Worm (Caenorhabditis elegans) whole organism, young adult: ENCODE results near the gene unc-22.
A peak's percentile ranks its signal among the peaks of the same experiment; 100 is the strongest.

Experiments used
- B0035.1 ChIP-seq: sonication (generic microtip); optimal IDR thresholded peaks from 2 replicates; lab custom pipeline; 2016; ENCODE audit warnings: missing genetic modification characterization, mild to moderate bottlenecking, missing compliant biosample characterization, missing genotype, missing genetic modification reagents
- F23B12.7 ChIP-seq: sonication (generic microtip); optimal IDR thresholded peaks from 2 replicates; lab custom pipeline; 2017; ENCODE audit warnings: missing genetic modification characterization, mild to moderate bottlenecking, missing compliant biosample characterization, antibody characterized with exemption, moderate library complexity; ENCODE audit not compliant: insufficient read depth
- F33H1.4 ChIP-seq: fragments of 200-800 bp; sonication (Bioruptor generic); IDR thresholded peaks from 2 replicates; pipeline ENCODE4 v1.3.6; 2022; ENCODE audit warnings: missing genetic modification reagents, missing genetic modification characterization, missing compliant biosample characterization
- K11D2.4 ChIP-seq: fragments of 200-800 bp; sonication (Bioruptor generic); IDR thresholded peaks from 2 replicates; pipeline ENCODE4 v1.3.6; 2022; ENCODE audit warnings: missing genetic modification reagents, missing genetic modification characterization, missing compliant biosample characterization
- K12H6.12 ChIP-seq: fragments of 200-800 bp; sonication (Bioruptor generic); optimal IDR thresholded peaks from 2 replicates; lab custom pipeline; 2018; ENCODE audit warnings: mild to moderate bottlenecking, missing genetic modification characterization, missing compliant biosample characterization
- Y79H2A.3 ChIP-seq: fragments of 200-800 bp; sonication (Bioruptor generic); conservative IDR thresholded peaks from 2 replicates; pipeline ENCODE4 v1.3.6; 2022; ENCODE audit warnings: missing genetic modification reagents, missing genetic modification characterization, missing compliant biosample characterization
- Y95B8A.8 ChIP-seq: fragments of 200-800 bp; sonication (Bioruptor generic); IDR thresholded peaks from 2 replicates; pipeline ENCODE4 v1.3.6; 2022; ENCODE audit warnings: missing genetic modification reagents, missing genetic modification characterization, missing compliant biosample characterization
- akir-1 ChIP-seq: fragments of 200-800 bp; sonication (Bioruptor generic); optimal IDR thresholded peaks from 2 replicates; lab custom pipeline; 2018; ENCODE audit warnings: mild to moderate bottlenecking, missing genetic modification characterization, moderate library complexity, missing compliant biosample characterization
- ama-1 ChIP-seq, 3 experiments: fragments of 150-350 bp in 1 of 3; sonication (generic microtip) in 2 of 3; optimal IDR thresholded peaks; 2 replicates each; lab custom pipeline; 2014 to 2018; ENCODE audit warnings: missing biosample characterization in 2 of 3, missing genetic modification characterization in 2 of 3, missing genetic modification reagents in 2 of 3
- aptf-2 ChIP-seq: fragments of 200-800 bp; sonication (Bioruptor generic); conservative IDR thresholded peaks from 2 replicates; pipeline ENCODE4 v1.3.6; 2022; ENCODE audit warnings: missing genetic modification reagents, missing genetic modification characterization, missing compliant biosample characterization
- bed-2 ChIP-seq: fragments of 200-800 bp; sonication (Bioruptor generic); IDR thresholded peaks from 2 replicates; pipeline ENCODE4 v1.3.6; 2022; ENCODE audit warnings: missing genetic modification reagents, missing genetic modification characterization, missing compliant biosample characterization
- ceh-79 ChIP-seq: sonication (generic microtip); optimal IDR thresholded peaks from 2 replicates; lab custom pipeline; 2017; ENCODE audit warnings: mild to moderate bottlenecking, missing genetic modification characterization, missing compliant biosample characterization
- dox-1 ChIP-seq: fragments of 200-800 bp; sonication (Bioruptor generic); IDR thresholded peaks from 2 replicates; pipeline ENCODE4 v1.3.6; 2022; ENCODE audit warnings: missing genetic modification reagents, missing genetic modification characterization, missing compliant biosample characterization
- efl-1 ChIP-seq: fragments of 150-350 bp; optimal IDR thresholded peaks from 2 replicates; lab custom pipeline; 2014; ENCODE audit warnings: missing biosample characterization, missing genetic modification reagents, missing genetic modification characterization
- ekl-4 ChIP-seq: fragments of 200-800 bp; sonication (Bioruptor generic); IDR thresholded peaks from 2 replicates; pipeline ENCODE4 v1.3.6; 2022; ENCODE audit warnings: missing genetic modification reagents, missing genetic modification characterization, missing compliant biosample characterization
- hlh-26 ChIP-seq: fragments of 200-800 bp; sonication (Bioruptor generic); conservative IDR thresholded peaks from 2 replicates; pipeline ENCODE4 v1.3.6; 2022; ENCODE audit warnings: missing genetic modification reagents, missing genetic modification characterization, missing compliant biosample characterization
- hmg-1.2 ChIP-seq: fragments of 200-800 bp; sonication (Bioruptor generic); IDR thresholded peaks from 2 replicates; pipeline ENCODE4 v1.3.6; 2022; ENCODE audit warnings: missing genetic modification reagents, missing genetic modification characterization, missing compliant biosample characterization
- hrde-1 ChIP-seq: sonication (generic microtip); optimal IDR thresholded peaks from 2 replicates; lab custom pipeline; 2016; ENCODE audit warnings: missing genetic modification characterization, mild to moderate bottlenecking, missing compliant biosample characterization, moderate library complexity, missing genotype, missing genetic modification reagents, borderline replicate concordance
- let-607 ChIP-seq, 2 experiments: fragments of 200-800 bp in 1 of 2; sonication (Bioruptor generic) in 1 of 2; sonication (generic microtip) in 1 of 2; optimal IDR thresholded peaks; 2 replicates each; lab custom pipeline; 2016 to 2018; ENCODE audit warnings: mild to moderate bottlenecking in 2 of 2, missing compliant biosample characterization in 2 of 2, missing genetic modification characterization in 2 of 2, moderate library complexity in 2 of 2, missing genotype in 1 of 2
- lin-35 ChIP-seq, 3 experiments: fragments of 150-350 bp in 2 of 3; sonication (generic microtip) in 1 of 3; optimal IDR thresholded peaks; 2 replicates each; lab custom pipeline; 2014 to 2018; ENCODE audit warnings: missing biosample characterization in 3 of 3, missing genetic modification characterization in 3 of 3, missing genetic modification reagents in 3 of 3
- lin-54 ChIP-seq: fragments of 200-800 bp; sonication (Bioruptor generic); optimal IDR thresholded peaks from 2 replicates; lab custom pipeline; 2018; ENCODE audit warnings: mild to moderate bottlenecking, missing genetic modification characterization, missing compliant biosample characterization
- lsl-1 ChIP-seq: fragments of 200-800 bp; sonication (Bioruptor generic); optimal IDR thresholded peaks from 2 replicates; lab custom pipeline; 2018; ENCODE audit warnings: mild to moderate bottlenecking, missing genetic modification characterization, moderate library complexity, missing compliant biosample characterization
- madf-6 ChIP-seq: fragments of 200-800 bp; sonication (Bioruptor generic); IDR thresholded peaks from 2 replicates; pipeline ENCODE4 v1.3.6; 2022; ENCODE audit warnings: missing genetic modification reagents, missing genetic modification characterization, missing compliant biosample characterization
- mcd-1 ChIP-seq: fragments of 200-800 bp; sonication (Bioruptor generic); IDR thresholded peaks from 2 replicates; pipeline ENCODE4 v1.3.6; 2022; ENCODE audit warnings: missing genetic modification reagents, missing genetic modification characterization, missing compliant biosample characterization
- nhr-27 ChIP-seq: fragments of 200-800 bp; sonication (Bioruptor generic); optimal IDR thresholded peaks from 2 replicates; lab custom pipeline; 2018; ENCODE audit warnings: mild to moderate bottlenecking, missing genetic modification characterization, moderate library complexity, missing compliant biosample characterization
- nhr-80 ChIP-seq: sonication (generic microtip); optimal IDR thresholded peaks from 2 replicates; lab custom pipeline; 2016; ENCODE audit warnings: missing genetic modification characterization, missing compliant biosample characterization
- pha-4 ChIP-seq: fragments of 150-350 bp; sonication (generic microtip); optimal IDR thresholded peaks from 2 replicates; lab custom pipeline; 2014; ENCODE audit warnings: missing biosample characterization, missing genetic modification reagents, missing genetic modification characterization
- sea-2 ChIP-seq: fragments of 200-800 bp; sonication (Bioruptor generic); IDR thresholded peaks from 2 replicates; pipeline ENCODE4 v1.3.6; 2022; ENCODE audit warnings: missing genetic modification characterization, missing compliant biosample characterization
- snpc-4 ChIP-seq, 5 experiments: fragments of 150-350 bp in 1 of 5; sonication (generic microtip) in 4 of 5; optimal IDR thresholded peaks; 2 replicates each; lab custom pipeline; 2014 to 2018; ENCODE audit warnings: missing genetic modification characterization in 5 of 5, missing biosample characterization in 3 of 5, antibody characterized with exemption in 2 of 5, mild to moderate bottlenecking in 2 of 5, missing compliant biosample characterization in 2 of 5, missing genotype in 2 of 5, moderate library complexity in 2 of 5, missing genetic modification reagents in 1 of 5
- tbp1 ChIP-seq: fragments of 200-800 bp; sonication (Bioruptor generic); optimal IDR thresholded peaks from 2 replicates; lab custom pipeline; 2018; ENCODE audit warnings: mild to moderate bottlenecking, missing genetic modification characterization, missing compliant biosample characterization
- tbx-9 ChIP-seq: sonication (generic microtip); optimal IDR thresholded peaks from 2 replicates; lab custom pipeline; 2016; ENCODE audit warnings: borderline replicate concordance, missing genetic modification characterization, inconsistent platforms, missing compliant biosample characterization
- xnd-1 ChIP-seq: sonication (generic microtip); optimal IDR thresholded peaks from 2 replicates; lab custom pipeline; 2016; ENCODE audit warnings: missing genotype, missing genetic modification reagents, missing genetic modification characterization, missing compliant biosample characterization
- zim-3 ChIP-seq: sonication (generic microtip); optimal IDR thresholded peaks from 2 replicates; lab custom pipeline; 2017; ENCODE audit warnings: mild to moderate bottlenecking, missing genetic modification characterization, moderate library complexity, missing compliant biosample characterization
- ztf-22 ChIP-seq: fragments of 200-800 bp; sonication (Bioruptor generic); optimal IDR thresholded peaks from 2 replicates; lab custom pipeline; 2018; ENCODE audit warnings: mild to moderate bottlenecking, missing genetic modification characterization, moderate library complexity, missing compliant biosample characterization
- ztf-3 ChIP-seq: fragments of 200-800 bp; sonication (Bioruptor generic); optimal IDR thresholded peaks from 2 replicates; lab custom pipeline; 2018; ENCODE audit warnings: mild to moderate bottlenecking, missing genetic modification characterization, missing compliant biosample characterization

unc-22 gene

ce11 chrIV:11952612-11953299, 58.1 kb downstream of the unc-22 start, which contains the start of gene gdh-1:
Gene gdh-1, plus strand, starts transcription at chrIV:11953249.
- peak; percentile 23 for TF ChIP-seq lsl-1 (GFP tag; lab: Kevin White, UChicago)
- no peak for TF ChIP-seq hrde-1 (tag; lab: Kevin White, UChicago)
- TF ChIP-seq K12H6.12 (tag; lab: Kevin White, UChicago): peak; percentile 6
- peak; percentile 55 for TF ChIP-seq dox-1 (GFP tag; lab: Robert Waterston, UW)
- TF ChIP-seq xnd-1 (tag; lab: Kevin White, UChicago): peak; percentile 1
- peak; percentile 41 for TF ChIP-seq madf-6
- no peak for TF ChIP-seq ceh-79 (tag; lab: Kevin White, UChicago)
- peak; percentile 32; the same call in 1 of the 2 replicates for TF ChIP-seq hmg-1.2
- no peak for TF ChIP-seq akir-1 (GFP tag; lab: Kevin White, UChicago)
- no peak for TF ChIP-seq F23B12.7 (tag; lab: Kevin White, UChicago)
- peak in 1 of 3 experiments; percentile 6 for TF ChIP-seq lin-35 (GFP tag; optimal IDR thresholded peaks at IDR 0.05; lab: Kevin White, UChicago)
- peak; percentile 18 for TF ChIP-seq ama-1 (optimal IDR thresholded peaks at IDR 0.05; lab: Kevin White, UChicago)
- TF ChIP-seq ama-1 (GFP tag; optimal IDR thresholded peaks at IDR 0.05; lab: Kevin White, UChicago): no peak
- peak; percentile 53 for TF ChIP-seq lin-54 (GFP tag; lab: Kevin White, UChicago)
- TF ChIP-seq mcd-1: no peak
- peak; percentile 48 for TF ChIP-seq efl-1 (GFP tag; lab: Kevin White, UChicago)
- TF ChIP-seq F33H1.4 (GFP tag; lab: Robert Waterston, UW): peak; percentile 28; the same call in 1 of the 2 replicates
- TF ChIP-seq nhr-80 (tag; lab: Kevin White, UChicago): peak; percentile 63
- TF ChIP-seq tbx-9 (tag; lab: Kevin White, UChicago): no peak
- TF ChIP-seq ekl-4 (GFP tag; lab: Robert Waterston, UW): no peak
- peak; percentile 23 for TF ChIP-seq tbp1 (GFP tag; lab: Kevin White, UChicago)
- no peak for TF ChIP-seq K11D2.4 (GFP tag; lab: Robert Waterston, UW)
- no peak for TF ChIP-seq aptf-2
- no peak for TF ChIP-seq Y79H2A.3 (GFP tag; lab: Robert Waterston, UW)
- no peak for TF ChIP-seq let-607 (tag; optimal IDR thresholded peaks at IDR 0.05; lab: Kevin White, UChicago)
- TF ChIP-seq, all 124 proteins: peak for 13

- TF ChIP-seq hlh-26 (GFP tag; lab: Robert Waterston, UW) (no peak), efl-1 (GFP tag; lab: Kevin White, UChicago) (no peak), ztf-3 (GFP tag; lab: Kevin White, UChicago) (no peak), tbx-9 (tag; lab: Kevin White, UChicago) (no peak), snpc-4 (GFP tag; optimal IDR thresholded peaks at IDR 0.05; lab: Kevin White, UChicago) (no peak), snpc-4 (tag; optimal IDR thresholded peaks at IDR 0.05; lab: Kevin White, UChicago) (no peak), sea-2 (no peak), zim-3 (tag; lab: Kevin White, UChicago) (no peak), bed-2 (GFP tag; lab: Robert Waterston, UW) (no peak), ztf-22 (GFP tag; lab: Kevin White, UChicago) (no peak), F23B12.7 (tag; lab: Kevin White, UChicago) (no peak), Y95B8A.8 (GFP tag; lab: Robert Waterston, UW) (no peak), B0035.1 (no peak), lin-54 (GFP tag; lab: Kevin White, UChicago) (no peak), nhr-27 (tag; lab: Kevin White, UChicago) (no peak), pha-4 (tag; lab: Kevin White, UChicago) (no peak)
Measured at ce11 chrIV:11950270-11950669, 60.5 kb downstream of the unc-22 start, which contains the start of gene tbx-36. Gene tbx-36, plus strand, starts transcription at chrIV:11950570.
